Worm (Caenorhabditis elegans): ENCODE data around the gene Y17D7B.3.

DNA sequence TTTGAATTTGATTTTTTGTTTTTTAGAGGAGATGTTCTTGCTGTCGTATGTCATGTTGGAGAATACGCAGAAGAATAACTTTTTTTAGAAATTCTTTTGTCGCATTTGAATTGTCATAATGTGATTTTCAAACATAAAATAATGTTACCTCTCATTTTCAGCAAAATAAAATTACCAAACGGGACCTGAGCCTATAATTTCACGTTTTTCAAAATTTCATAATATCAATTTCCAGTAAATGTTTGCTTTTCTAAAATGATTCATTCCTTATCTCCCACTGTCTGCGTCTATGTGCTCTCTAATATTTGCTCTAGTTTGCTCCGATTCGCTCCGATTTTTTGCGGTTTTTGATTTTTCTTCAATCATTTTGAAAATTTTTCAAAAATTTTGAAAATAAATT, 4.1 kb upstream of the Y17D7B.3 start, which contains the start of gene nhr-231:
- TF ChIP-seq nhr-77 (tag; optimal IDR thresholded peaks at IDR 0.05), result no peak
- no peak for TF ChIP-seq sma-9 (GFP tag; optimal IDR thresholded peaks at IDR 0.05)
- TF ChIP-seq sma-9 (tag; optimal IDR thresholded peaks at IDR 0.05), result no peak
- no peak for TF ChIP-seq mdl-1 (tag; optimal IDR thresholded peaks at IDR 0.05)

Measured in whole organism, L2 larva.